Worm (Caenorhabditis elegans) whole organism, late embryonic: Measurements from ENCODE around the gene C29F3.7.

ENCODE experiments used
- C08G9.2 ChIP-seq: sonication (generic microtip); optimal IDR thresholded peaks from 2 replicates; lab custom pipeline; 2016; ENCODE audit warnings: mild to moderate bottlenecking, missing genetic modification characterization, moderate library complexity, missing compliant biosample characterization
- C38D4.7 ChIP-seq: fragments of 200-800 bp; sonication (Bioruptor generic); optimal IDR thresholded peaks from 2 replicates; lab custom pipeline; 2018; ENCODE audit warnings: mild to moderate bottlenecking, missing genetic modification characterization, moderate library complexity, missing compliant biosample characterization
- F13H6.1 ChIP-seq: sonication (generic microtip); optimal IDR thresholded peaks from 2 replicates; lab custom pipeline; 2016; ENCODE audit warnings: missing genetic modification characterization, missing compliant biosample characterization
- T23F11.4 ChIP-seq: fragments of 200-800 bp; sonication (Bioruptor generic); optimal IDR thresholded peaks from 2 replicates; lab custom pipeline; 2018; ENCODE audit warnings: mild to moderate bottlenecking, missing genetic modification characterization, missing compliant biosample characterization
- ahr-1 ChIP-seq: sonication (generic microtip); optimal IDR thresholded peaks from 2 replicates; lab custom pipeline; 2016; ENCODE audit warnings: missing genetic modification characterization, missing compliant biosample characterization
- ceh-14 ChIP-seq: sonication (generic microtip); optimal IDR thresholded peaks from 2 replicates; lab custom pipeline; 2016; ENCODE audit warnings: missing genotype, missing genetic modification characterization, missing compliant biosample characterization
- ceh-18 ChIP-seq: sonication (generic microtip); optimal IDR thresholded peaks from 2 replicates; lab custom pipeline; 2016; ENCODE audit warnings: missing genetic modification characterization, missing compliant biosample characterization
- ceh-22 ChIP-seq: sonication (generic microtip); optimal IDR thresholded peaks from 2 replicates; lab custom pipeline; 2017; ENCODE audit warnings: missing biosample characterization, missing genetic modification characterization
- ceh-24 ChIP-seq: sonication (generic microtip); optimal IDR thresholded peaks from 2 replicates; lab custom pipeline; 2016; ENCODE audit warnings: mild to moderate bottlenecking, missing genetic modification characterization, missing compliant biosample characterization
- ceh-31 ChIP-seq: sonication (generic microtip); optimal IDR thresholded peaks from 2 replicates; lab custom pipeline; 2016; ENCODE audit warnings: missing genetic modification characterization, missing compliant biosample characterization
- ceh-45 ChIP-seq: fragments of 200-800 bp; sonication (Bioruptor generic); IDR thresholded peaks from 2 replicates; pipeline ENCODE4 v1.3.6; 2022; ENCODE audit warnings: missing genetic modification reagents, missing genetic modification characterization, missing compliant biosample characterization
- ceh-6 ChIP-seq: fragments of 200-800 bp; sonication (Bioruptor generic); optimal IDR thresholded peaks from 2 replicates; lab custom pipeline; 2018; ENCODE audit warnings: mild to moderate bottlenecking, missing genetic modification characterization, missing compliant biosample characterization
- che-1 ChIP-seq: sonication (generic microtip); optimal IDR thresholded peaks from 2 replicates; lab custom pipeline; 2016; ENCODE audit warnings: mild to moderate bottlenecking, missing genetic modification characterization, missing compliant biosample characterization
- dmd-4 ChIP-seq: sonication (generic microtip); optimal IDR thresholded peaks from 2 replicates; lab custom pipeline; 2016; ENCODE audit warnings: borderline replicate concordance, missing genetic modification characterization, missing compliant biosample characterization
- dve-1 ChIP-seq: sonication (generic microtip); optimal IDR thresholded peaks from 2 replicates; lab custom pipeline; 2017; ENCODE audit warnings: antibody characterized with exemption, mild to moderate bottlenecking, missing genetic modification characterization, missing compliant biosample characterization
- elt-4 ChIP-seq: sonication (generic microtip); optimal IDR thresholded peaks from 2 replicates; lab custom pipeline; 2016; ENCODE audit warnings: missing genetic modification characterization, missing compliant biosample characterization
- ets-4 ChIP-seq: sonication (generic microtip); optimal IDR thresholded peaks from 2 replicates; lab custom pipeline; 2016; ENCODE audit warnings: missing genetic modification characterization, missing compliant biosample characterization
- fax-1 ChIP-seq: sonication (generic microtip); optimal IDR thresholded peaks from 2 replicates; lab custom pipeline; 2016; ENCODE audit warnings: missing genotype, missing genetic modification characterization, missing compliant biosample characterization
- fkh-6 ChIP-seq: sonication (generic microtip); optimal IDR thresholded peaks from 2 replicates; lab custom pipeline; 2016; ENCODE audit warnings: missing genetic modification characterization, missing compliant biosample characterization
- gmeb-2 ChIP-seq: sonication (generic microtip); optimal IDR thresholded peaks from 2 replicates; lab custom pipeline; 2016; ENCODE audit warnings: missing genetic modification characterization, inconsistent platforms, missing compliant biosample characterization
- hlh-13 ChIP-seq: fragments of 200-800 bp; sonication (Bioruptor generic); optimal IDR thresholded peaks from 2 replicates; lab custom pipeline; 2018; ENCODE audit warnings: mild to moderate bottlenecking, missing genetic modification characterization, missing compliant biosample characterization
- hlh-15 ChIP-seq: sonication (generic microtip); optimal IDR thresholded peaks from 2 replicates; lab custom pipeline; 2016; ENCODE audit warnings: missing genetic modification characterization, missing compliant biosample characterization
- hlh-30 ChIP-seq: sonication (generic microtip); optimal IDR thresholded peaks from 2 replicates; lab custom pipeline; 2017; ENCODE audit warnings: antibody characterized with exemption, missing genetic modification characterization, missing compliant biosample characterization; ENCODE audit not compliant: insufficient read depth
- lim-6 ChIP-seq: sonication (generic microtip); optimal IDR thresholded peaks from 2 replicates; lab custom pipeline; 2016; ENCODE audit warnings: missing genetic modification characterization, missing compliant biosample characterization
- lin-11 ChIP-seq: fragments of 200-800 bp; sonication (Bioruptor generic); optimal IDR thresholded peaks from 2 replicates; lab custom pipeline; 2018; ENCODE audit warnings: mild to moderate bottlenecking, missing genetic modification characterization, missing compliant biosample characterization
- madf-2 ChIP-seq: sonication (generic microtip); optimal IDR thresholded peaks from 2 replicates; lab custom pipeline; 2017; ENCODE audit warnings: missing genetic modification characterization, missing compliant biosample characterization
- mec-3 ChIP-seq: sonication (generic microtip); optimal IDR thresholded peaks from 2 replicates; lab custom pipeline; 2016; ENCODE audit warnings: borderline replicate concordance, missing genetic modification characterization, missing compliant biosample characterization
- nhr-232 ChIP-seq: sonication (generic microtip); optimal IDR thresholded peaks from 2 replicates; lab custom pipeline; 2016; ENCODE audit warnings: missing genetic modification characterization, missing compliant biosample characterization
- npax-4 ChIP-seq: sonication (generic microtip); optimal IDR thresholded peaks from 2 replicates; lab custom pipeline; 2016; ENCODE audit warnings: missing genetic modification characterization, missing compliant biosample characterization
- pag-3 ChIP-seq: sonication (generic microtip); optimal IDR thresholded peaks from 2 replicates; lab custom pipeline; 2016; ENCODE audit warnings: missing compliant biosample characterization, missing genetic modification characterization, borderline replicate concordance
- pat-9 ChIP-seq: fragments of 200-800 bp; sonication (Bioruptor generic); optimal IDR thresholded peaks from 2 replicates; lab custom pipeline; 2018; ENCODE audit warnings: mild to moderate bottlenecking, missing genetic modification characterization, moderate library complexity, missing compliant biosample characterization
- rnt-1 ChIP-seq: sonication (generic microtip); optimal IDR thresholded peaks from 2 replicates; lab custom pipeline; 2016; ENCODE audit warnings: missing genetic modification characterization, missing compliant biosample characterization
- sdc-2 ChIP-seq: sonication (generic microtip); optimal IDR thresholded peaks from 2 replicates; lab custom pipeline; 2016; ENCODE audit warnings: missing genotype, missing genetic modification characterization, missing compliant biosample characterization
- sox-2 ChIP-seq: fragments of 200-800 bp; sonication (Bioruptor generic); IDR thresholded peaks from 2 replicates; pipeline ENCODE4 v1.3.6; 2022; ENCODE audit warnings: missing genetic modification reagents, missing genetic modification characterization, missing compliant biosample characterization
- sox-4 ChIP-seq: sonication (generic microtip); optimal IDR thresholded peaks from 2 replicates; lab custom pipeline; 2017; ENCODE audit warnings: mild to moderate bottlenecking, missing genetic modification characterization, inconsistent platforms, missing compliant biosample characterization
- syd-9 ChIP-seq: sonication (generic microtip); optimal IDR thresholded peaks from 2 replicates; lab custom pipeline; 2016; ENCODE audit warnings: mild to moderate bottlenecking, missing genetic modification characterization, moderate library complexity, missing compliant biosample characterization
- unc-55 ChIP-seq: sonication (generic microtip); optimal IDR thresholded peaks from 2 replicates; lab custom pipeline; 2017; ENCODE audit warnings: missing biosample characterization, missing genetic modification reagents, missing genetic modification characterization
- ztf-16 ChIP-seq: sonication (generic microtip); optimal IDR thresholded peaks from 2 replicates; lab custom pipeline; 2017; ENCODE audit warnings: missing genetic modification characterization, missing compliant biosample characterization

C29F3.7 gene

DNA sequence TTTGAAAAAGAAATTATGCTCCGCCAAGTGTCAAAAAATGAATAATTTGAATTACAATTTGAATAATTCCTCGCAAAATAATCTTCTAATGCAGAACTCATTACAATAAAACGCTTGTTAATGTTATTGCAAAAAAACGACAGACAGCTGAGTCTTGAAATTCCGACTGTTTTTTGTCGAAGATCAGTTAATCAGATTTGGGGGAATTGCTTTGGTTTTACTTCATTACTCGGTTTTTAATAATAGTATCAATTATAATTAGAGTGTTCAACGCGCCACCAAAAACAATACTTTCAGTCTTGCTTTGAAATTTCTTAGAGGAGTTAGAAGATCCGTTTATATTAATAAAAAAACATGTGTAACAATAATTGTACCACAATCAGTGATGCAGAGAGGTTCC is 23.2 kb downstream of the C29F3.7 start, which contains the start of gene srh-122:
srh-122 (minus strand) TSS at position 101 of the 400 bp plus-strand sequence.
- TF ChIP-seq ceh-14 (tag; lab: Kevin White, UChicago) (no peak), rnt-1 (tag; lab: Kevin White, UChicago) (no peak), ceh-18 (tag; lab: Kevin White, UChicago) (no peak), fax-1 (tag; lab: Kevin White, UChicago) (no peak), C38D4.7 (GFP tag; lab: Kevin White, UChicago) (no peak), mec-3 (tag; lab: Kevin White, UChicago) (no peak), ceh-22 (tag; lab: Kevin White, UChicago) (no peak), ceh-6 (no peak), madf-2 (no peak), sdc-2 (tag; lab: Kevin White, UChicago) (no peak), hlh-15 (tag; lab: Kevin White, UChicago) (no peak), dmd-4 (tag; lab: Kevin White, UChicago) (no peak), hlh-13 (no peak), pat-9 (tag; lab: Kevin White, UChicago) (no peak), gmeb-2 (tag; lab: Kevin White, UChicago) (no peak)
- TF ChIP-seq, all 69 proteins: peak for 0

DNA sequence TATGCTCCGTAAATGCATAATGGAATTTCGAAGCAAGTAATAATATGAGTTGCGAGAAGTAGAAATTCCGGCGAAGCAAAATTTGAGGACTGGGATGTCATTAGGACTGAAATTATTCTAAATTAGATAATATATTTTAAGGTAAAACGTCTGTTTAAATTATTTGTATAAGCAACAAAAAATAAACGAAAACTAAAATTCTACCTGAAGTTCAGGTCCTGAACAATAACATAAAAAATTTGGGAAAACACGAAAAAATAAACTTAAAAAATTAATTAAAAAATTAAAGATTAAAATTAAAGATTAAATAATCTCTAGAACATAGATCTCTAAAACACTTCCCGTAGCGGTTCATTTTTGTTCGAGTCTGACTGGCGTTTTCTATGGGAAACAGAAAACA is 25.1 kb downstream of the C29F3.7 start, which contains the start of gene srh-251:
srh-251 (minus strand) TSS at position 101 of the 400 bp plus-strand sequence.
- TF ChIP-seq F13H6.1 (tag; lab: Kevin White, UChicago) (no peak), sox-4 (tag; lab: Kevin White, UChicago) (no peak), che-1 (tag; lab: Kevin White, UChicago) (no peak), syd-9 (tag; lab: Kevin White, UChicago) (no peak), pat-9 (tag; lab: Kevin White, UChicago) (no peak), lim-6 (tag; lab: Kevin White, UChicago) (no peak), unc-55 (GFP tag; lab: Kevin White, UChicago) (no peak), lin-11 (tag; lab: Kevin White, UChicago) (no peak), sdc-2 (tag; lab: Kevin White, UChicago) (no peak), pag-3 (no peak), mec-3 (tag; lab: Kevin White, UChicago) (no peak), hlh-30 (tag; lab: Kevin White, UChicago) (no peak), hlh-15 (tag; lab: Kevin White, UChicago) (no peak), C08G9.2 (tag; lab: Kevin White, UChicago) (no peak), dve-1 (tag; lab: Kevin White, UChicago) (no peak), npax-4 (no peak)
- TF ChIP-seq, all 69 proteins: peak for 0

DNA sequence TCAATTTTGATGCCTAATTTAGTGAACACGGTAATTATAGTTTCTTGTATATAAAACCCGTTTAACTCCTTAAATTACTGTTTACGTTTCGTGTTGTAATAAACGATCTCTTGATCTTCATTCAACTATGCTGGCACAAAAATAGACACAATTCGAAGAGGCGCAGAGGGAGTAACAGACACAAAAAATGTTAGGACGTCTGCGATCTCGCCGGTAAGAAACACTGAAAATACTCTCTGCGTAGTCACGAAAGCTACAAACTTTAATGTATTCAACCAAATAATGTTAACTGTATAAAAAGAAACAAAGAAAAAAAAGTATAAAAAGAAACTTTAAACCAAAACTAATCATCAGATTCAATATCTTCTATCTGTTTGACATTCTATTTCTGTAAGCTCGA is 26.2 kb downstream of the C29F3.7 start, which contains the start of gene dhs-23:
dhs-23 (plus strand) TSS at position 363 of the 400 bp plus-strand sequence.
- TF ChIP-seq rnt-1 (tag; lab: Kevin White, UChicago) (no peak), ceh-31 (tag; lab: Kevin White, UChicago) (no peak), pag-3 (no peak), sox-2 (GFP tag; lab: Robert Waterston, UW) (no peak), hlh-30 (tag; lab: Kevin White, UChicago) (no peak), nhr-232 (no peak), T23F11.4 (no peak)

DNA sequence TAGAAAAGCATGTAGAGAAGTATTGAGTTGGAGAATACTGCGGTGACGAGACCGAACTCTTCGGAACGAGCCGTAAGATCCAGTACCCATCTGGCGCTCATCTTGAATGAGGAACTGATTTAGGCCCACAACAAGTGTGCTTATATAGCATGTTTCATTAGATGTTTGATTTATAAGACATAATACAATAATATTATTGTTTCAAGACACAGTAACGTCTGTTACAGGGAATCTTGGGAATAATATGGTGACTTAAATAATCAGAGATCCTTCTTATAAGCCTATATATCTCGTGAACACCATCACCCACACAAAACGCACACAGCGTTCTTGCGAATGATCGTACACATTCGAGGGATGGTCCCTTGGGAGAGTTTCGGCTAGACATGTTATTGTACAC is 29.0 kb downstream of the C29F3.7 start, which contains the start of gene str-88:
str-88 (minus strand) TSS at position 101 of the 400 bp plus-strand sequence.
- TF ChIP-seq ceh-24 (tag; lab: Kevin White, UChicago) (no peak), elt-4 (tag; lab: Kevin White, UChicago) (no peak), mec-3 (tag; lab: Kevin White, UChicago) (no peak), ztf-16 (no peak), ahr-1 (tag; lab: Kevin White, UChicago) (no peak), ets-4 (tag; lab: Kevin White, UChicago) (no peak), ceh-45 (GFP tag; lab: Robert Waterston, UW) (no peak), fkh-6 (tag; lab: Kevin White, UChicago) (no peak), nhr-232 (no peak)
